Worm (Caenorhabditis elegans): Measurements from ENCODE around the gene nhr-13.
A peak's percentile ranks its signal among the peaks of the same experiment; 100 is the strongest.

nhr-13 gene

DNA sequence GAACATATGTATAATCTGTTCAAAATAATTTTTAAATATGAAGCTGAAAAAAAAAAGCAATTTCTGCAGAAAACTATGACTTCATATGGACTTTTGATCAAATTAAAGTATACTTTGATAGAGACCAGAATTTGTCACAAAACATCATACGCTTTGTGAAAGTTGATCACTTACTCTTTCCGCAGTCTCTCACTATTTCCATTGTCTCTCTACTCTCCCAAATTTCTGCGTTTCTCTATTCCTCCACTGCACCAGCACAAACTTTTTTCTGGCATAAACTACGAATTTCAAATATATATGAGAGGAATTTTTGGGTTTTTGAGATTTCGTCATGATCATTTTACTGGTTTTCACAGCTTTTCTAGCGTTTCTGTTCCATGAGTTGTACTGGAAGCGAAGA lies 43.6 kb downstream of the nhr-13 start, which contains the start of gene cyp-33C4:
TSS of gene cyp-33C4 (plus strand) at position 293 of the 400 bp plus-strand sequence.
- TF ChIP-seq fos-1 (tag; optimal IDR thresholded peaks at IDR 0.05), result no peak
- TF ChIP-seq lin-39 (tag; optimal IDR thresholded peaks at IDR 0.05), result no peak
- peak; percentile 25 for TF ChIP-seq jun-1 (tag; optimal IDR thresholded peaks at IDR 0.05)
- TF ChIP-seq elt-2 (tag; optimal IDR thresholded peaks at IDR 0.05), result peak; percentile 43
- TF ChIP-seq pha-4 (tag; optimal IDR thresholded peaks at IDR 0.05), result peak; percentile 39
- TF ChIP-seq hmg-11 (tag; optimal IDR thresholded peaks at IDR 0.05), result peak; percentile 47
- peak; percentile 38 for TF ChIP-seq nfya-1 (tag; optimal IDR thresholded peaks at IDR 0.05; ENCODE audit: insufficient read depth)
- peak; percentile 63 for TF ChIP-seq pqm-1 (tag; optimal IDR thresholded peaks at IDR 0.05)

DNA sequence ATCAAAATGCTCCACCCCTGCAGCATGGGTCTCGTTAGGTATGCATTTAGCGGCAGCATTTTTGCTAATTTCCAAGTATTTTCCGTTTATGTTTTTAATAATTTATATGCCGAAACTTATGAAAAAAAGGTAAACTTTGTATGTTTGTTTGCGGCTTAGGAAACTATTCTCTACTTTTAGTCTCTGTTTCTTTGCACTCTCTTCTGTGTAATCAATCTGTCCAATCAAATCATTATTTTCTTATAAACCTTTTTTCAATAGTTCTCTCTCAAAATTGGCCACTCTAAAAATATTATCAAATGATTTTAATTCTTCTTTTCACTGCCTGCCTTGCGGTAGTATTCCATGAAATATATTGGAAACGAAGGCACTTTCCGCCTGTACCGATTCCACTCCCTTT lies 45.7 kb downstream of the nhr-13 start:
- peak; percentile 57 for TF ChIP-seq pha-4 (tag; optimal IDR thresholded peaks at IDR 0.05)
- TF ChIP-seq lin-15B (tag; optimal IDR thresholded peaks at IDR 0.05), result no peak
- peak; percentile 8 for TF ChIP-seq pqm-1 (tag; optimal IDR thresholded peaks at IDR 0.05)
- peak; percentile 26 for TF ChIP-seq elt-2 (tag; optimal IDR thresholded peaks at IDR 0.05)
- no peak for TF ChIP-seq ceh-16 (tag; optimal IDR thresholded peaks at IDR 0.05)

DNA sequence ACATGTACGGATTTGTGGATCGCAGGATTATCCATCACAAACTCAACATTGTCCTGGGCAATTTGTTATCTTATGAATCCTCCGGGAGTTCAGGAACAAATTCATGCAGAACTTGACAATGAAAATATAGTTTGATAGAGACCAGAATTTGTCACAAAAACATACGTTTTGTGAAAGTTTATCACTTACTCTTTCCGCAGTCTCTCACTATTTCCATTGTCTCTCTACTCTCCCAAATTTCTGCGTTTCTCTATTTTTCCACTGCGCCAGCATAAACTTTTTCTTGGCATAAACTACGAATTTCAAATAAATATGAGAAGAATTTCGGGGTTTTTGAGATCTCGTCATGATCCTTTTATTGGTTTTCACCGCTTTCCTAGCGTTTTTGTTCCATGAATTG lies 50.3 kb downstream of the nhr-13 start, which contains the start of gene cyp-33C3:
TSS of gene cyp-33C3 (plus strand) at position 149 of the 400 bp plus-strand sequence.
- TF ChIP-seq ceh-82 (tag; optimal IDR thresholded peaks at IDR 0.05), result no peak
- peak; percentile 18 for TF ChIP-seq elt-2 (tag; optimal IDR thresholded peaks at IDR 0.05)

DNA sequence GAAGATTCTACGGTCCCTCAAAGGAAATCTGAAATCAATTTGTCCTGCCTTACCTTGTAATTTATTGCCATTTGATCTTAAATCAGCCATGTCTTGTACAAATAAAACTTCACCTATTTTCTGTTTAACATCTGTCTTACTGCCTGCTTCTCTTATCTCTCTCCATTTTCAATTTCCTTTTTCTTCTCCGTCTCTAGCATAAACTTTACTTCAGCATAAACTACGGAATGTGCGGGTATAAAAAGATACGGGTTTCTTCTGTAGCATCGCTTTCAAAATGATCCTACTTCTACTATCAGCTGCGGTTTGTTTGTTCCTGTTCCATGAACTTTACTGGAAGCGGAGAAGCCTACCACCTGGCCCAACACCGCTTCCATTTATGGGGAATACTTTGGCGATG lies 52.5 kb downstream of the nhr-13 start, which contains the start of gene cyp-33C5:
TSS of gene cyp-33C5 (plus strand) at position 254 of the 400 bp plus-strand sequence.
- TF ChIP-seq zag-1 (tag; optimal IDR thresholded peaks at IDR 0.05), result no peak
- TF ChIP-seq nhr-28 (tag; optimal IDR thresholded peaks at IDR 0.05), result no peak
- peak; percentile 36 for TF ChIP-seq elt-2 (tag; optimal IDR thresholded peaks at IDR 0.05)
- no peak for TF ChIP-seq snpc-4 (tag; optimal IDR thresholded peaks at IDR 0.05)
- TF ChIP-seq mml-1 (tag; optimal IDR thresholded peaks at IDR 0.05), result no peak
- TF ChIP-seq pqm-1 (tag; optimal IDR thresholded peaks at IDR 0.05), result peak; percentile 42
- TF ChIP-seq pha-4 (tag; optimal IDR thresholded peaks at IDR 0.05), result peak; percentile 77
- no peak for TF ChIP-seq ceh-9 (tag; optimal IDR thresholded peaks at IDR 0.05)
- TF ChIP-seq nhr-25 (tag; optimal IDR thresholded peaks at IDR 0.05), result no peak
- TF ChIP-seq unc-39 (tag; optimal IDR thresholded peaks at IDR 0.05), result no peak
- TF ChIP-seq eor-1 (tag; optimal IDR thresholded peaks at IDR 0.05), result no peak
- TF ChIP-seq lin-15B (tag; optimal IDR thresholded peaks at IDR 0.05), result no peak
- TF ChIP-seq nhr-76 (tag; optimal IDR thresholded peaks at IDR 0.05), result no peak
- TF ChIP-seq ceh-82 (tag; optimal IDR thresholded peaks at IDR 0.05), result no peak
- no peak for TF ChIP-seq egl-5 (tag; optimal IDR thresholded peaks at IDR 0.05)
- TF ChIP-seq nhr-12 (tag; optimal IDR thresholded peaks at IDR 0.05), result no peak
- TF ChIP-seq ceh-28 (tag; optimal IDR thresholded peaks at IDR 0.05), result peak; percentile 46
- TF ChIP-seq ceh-16 (tag; optimal IDR thresholded peaks at IDR 0.05), result no peak
- no peak for TF ChIP-seq nhr-67 (tag; optimal IDR thresholded peaks at IDR 0.05)
- no peak for TF ChIP-seq ztf-4 (tag; optimal IDR thresholded peaks at IDR 0.05)
- no peak for TF ChIP-seq fos-1 (tag; optimal IDR thresholded peaks at IDR 0.05)
- no peak for TF ChIP-seq ama-1 (optimal IDR thresholded peaks at IDR 0.05)
- peak; percentile 18 for TF ChIP-seq nhr-23 (tag; optimal IDR thresholded peaks at IDR 0.05)
- no peak for TF ChIP-seq tbx-2 (tag; optimal IDR thresholded peaks at IDR 0.05)
- TF ChIP-seq egl-27 (tag; optimal IDR thresholded peaks at IDR 0.05), result no peak
- TF ChIP-seq nhr-77 (tag; optimal IDR thresholded peaks at IDR 0.05), result no peak
- no peak for TF ChIP-seq elt-1 (tag; optimal IDR thresholded peaks at IDR 0.05)
- TF ChIP-seq mdl-1 (tag; optimal IDR thresholded peaks at IDR 0.05), result no peak
- TF ChIP-seq lin-39 (tag; optimal IDR thresholded peaks at IDR 0.05), result no peak
